Fruit fly (Drosophila melanogaster): ENCODE results near the gene CG8534.

Gene CG8534

DNA sequence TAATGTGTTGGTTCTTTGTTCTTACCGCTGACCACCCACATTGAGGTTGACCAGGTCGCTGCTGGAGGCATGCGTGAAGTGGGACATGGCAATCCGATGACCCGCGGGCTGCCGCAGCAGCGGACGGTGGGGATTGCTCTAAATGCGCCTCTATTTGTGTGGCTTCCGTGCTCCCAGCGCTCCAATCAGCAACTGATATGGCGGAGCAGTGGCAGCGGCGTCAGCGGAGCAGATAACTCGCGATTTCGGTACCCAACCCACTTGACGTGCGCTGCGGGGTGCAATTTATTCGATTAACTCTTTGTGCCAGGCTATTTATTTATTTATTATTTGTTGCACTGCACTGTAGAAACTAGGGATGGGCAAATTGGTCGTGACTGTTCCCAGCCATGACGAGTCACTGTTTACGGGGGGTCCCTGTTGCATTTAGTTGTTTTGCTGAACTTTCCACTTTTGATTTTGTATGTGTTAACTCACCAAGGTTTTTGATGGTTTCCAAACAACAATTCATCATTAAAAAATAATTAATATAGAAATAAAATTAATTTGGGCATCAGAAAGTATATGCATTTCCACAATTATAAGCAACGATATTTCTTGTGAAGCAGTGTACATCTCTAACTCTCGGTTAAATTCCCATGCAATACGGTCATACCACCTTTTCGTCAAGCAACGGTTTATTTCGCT, 11.8 kb upstream of the CG8534 start, which contains the start of the genes CG9467 and CG8526 (continued):
- TF ChIP-seq CG16813 (GFP tag; IDR thresholded peaks at IDR 0.05; ENCODE audit: partially characterized antibody) (peak; percentile 81), Dref (GFP tag; IDR thresholded peaks at IDR 0.05) (peak; percentile 34; the same call in 1 of the 2 replicates), Bteb2 (GFP tag; optimal IDR thresholded peaks at IDR 0.05) (no peak), fru (optimal IDR thresholded peaks at IDR 0.05) (no peak), Oli (tag; optimal IDR thresholded peaks at IDR 0.05) (peak; percentile 37), YL-1 (GFP tag; optimal IDR thresholded peaks at IDR 0.05) (peak; percentile 74), CG3726 (GFP tag; IDR thresholded peaks at IDR 0.05) (no peak; the same call in 2 of the 3 replicates), CG14860 (GFP tag; IDR thresholded peaks at IDR 0.05; ENCODE audit: partially characterized antibody) (peak; percentile 72), H15 (GFP tag; IDR thresholded peaks at IDR 0.05) (peak; percentile 27; the same call in 1 of the 3 replicates), Atf-2 (GFP tag; optimal IDR thresholded peaks at IDR 0.05) (no peak), Antp (GFP tag; optimal IDR thresholded peaks at IDR 0.05) (no peak), gcm (GFP tag; optimal IDR thresholded peaks at IDR 0.05) (no peak), Hr51 (GFP tag; optimal IDR thresholded peaks at IDR 0.05) (no peak), chn (GFP tag; optimal IDR thresholded peaks at IDR 0.05) (peak; percentile 44), CG9817 (tag; optimal IDR thresholded peaks at IDR 0.05) (peak; percentile 83), CG5180 (GFP tag; optimal IDR thresholded peaks at IDR 0.05) (no peak), CG11456 (GFP tag; IDR thresholded peaks at IDR 0.05) (0 out of 3 replicates have a peak, but pooled peaks have one; percentile 39), Tbp (GFP tag; optimal IDR thresholded peaks at IDR 0.05) (no peak), CG17328 (GFP tag; IDR thresholded peaks at IDR 0.05) (no peak), CG17361 (GFP tag; IDR thresholded peaks at IDR 0.05) (peak; percentile 87), Fer3 (tag; optimal IDR thresholded peaks at IDR 0.05) (peak; percentile 53), wor (GFP tag; IDR thresholded peaks at IDR 0.05) (no peak), Neu2 (GFP tag; optimal IDR thresholded peaks at IDR 0.05; ENCODE audit: borderline replicate concordance) (no peak), MBD-R2 (GFP tag; IDR thresholded peaks at IDR 0.05) (peak; percentile 57), CG1233 (GFP tag; optimal IDR thresholded peaks at IDR 0.05) (peak; percentile 23), CG4854 (GFP tag; optimal IDR thresholded peaks at IDR 0.05) (peak; percentile 33), CG10654 (GFP tag; optimal IDR thresholded peaks at IDR 0.05) (peak; percentile 50), CG6689 (GFP tag; IDR thresholded peaks at IDR 0.05) (peak; percentile 39; the same call in 1 of the 2 replicates), pnt (GFP tag; optimal IDR thresholded peaks at IDR 0.05) (no peak), wdn (GFP tag; IDR thresholded peaks at IDR 0.05) (peak; percentile 11; the same call in 1 of the 2 replicates), Hand (GFP tag; optimal IDR thresholded peaks at IDR 0.05) (no peak), CG11696 (GFP tag; IDR thresholded peaks at IDR 0.05) (no peak), sens (GFP tag) (no peak), CG12104 (GFP tag; optimal IDR thresholded peaks at IDR 0.05) (peak; percentile 58), cad (GFP tag; optimal IDR thresholded peaks at IDR 0.05) (no peak), dm (GFP tag; optimal IDR thresholded peaks at IDR 0.05) (no peak), BEAF-32 (GFP tag; optimal IDR thresholded peaks at IDR 0.05) (peak; percentile 89), vvl (GFP tag; IDR thresholded peaks at IDR 0.05) (peak; percentile 65; the same call in 1 of the 2 replicates), CG9437 (GFP tag; optimal IDR thresholded peaks at IDR 0.05) (peak; percentile 50)

DNA sequence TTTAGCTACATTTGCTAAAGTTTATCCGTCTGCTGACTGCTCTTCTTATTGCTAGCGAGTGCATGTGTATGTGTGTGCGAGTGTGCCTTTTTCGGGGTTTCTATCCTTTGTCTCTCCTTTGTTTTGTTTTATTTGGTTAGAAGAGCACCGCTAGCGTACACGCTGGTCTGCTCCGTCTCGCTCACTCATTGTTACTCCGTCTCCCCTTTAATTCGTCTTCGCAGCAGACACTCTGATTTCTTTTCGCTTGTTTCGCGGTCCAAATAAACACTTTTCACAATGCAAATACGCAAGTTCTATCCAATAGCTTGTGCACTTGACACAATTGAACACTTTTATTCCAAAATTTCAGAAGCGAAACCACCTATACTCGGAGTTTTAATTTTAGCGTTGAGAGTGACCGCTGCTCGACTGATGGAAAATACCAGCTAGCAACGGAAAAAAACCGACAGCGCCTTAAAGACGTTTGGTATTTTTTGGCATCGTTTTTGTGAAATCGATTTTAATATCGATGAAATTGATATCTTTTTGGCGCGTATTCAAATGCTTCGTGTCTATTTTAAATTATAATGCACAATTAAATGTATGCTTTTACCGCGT, 3.5 kb upstream of the CG8534 start, which contains the start of gene FBXO11:
FBXO11 (minus strand) TSS at position 423 of the 600 bp plus-strand sequence.
- TF ChIP-seq Hr51 (GFP tag; optimal IDR thresholded peaks at IDR 0.05) (no peak), CG12299 (tag; optimal IDR thresholded peaks at IDR 0.05) (no peak), CG14965 (GFP tag; optimal IDR thresholded peaks at IDR 0.05; ENCODE audit: borderline replicate concordance) (no peak), CG15696 (tag; optimal IDR thresholded peaks at IDR 0.05) (no peak), bbx (GFP tag; IDR thresholded peaks at IDR 0.05; ENCODE audit: partially characterized antibody) (peak; percentile 22; the same call in 1 of the 2 replicates), CG5953 (GFP tag; IDR thresholded peaks at IDR 0.05) (no peak), tio (GFP tag; optimal IDR thresholded peaks at IDR 0.05) (no peak), CG3407 (GFP tag; optimal IDR thresholded peaks at IDR 0.05) (no peak), caup (GFP tag; optimal IDR thresholded peaks at IDR 0.05; ENCODE audit: severe bottlenecking) (peak; percentile 15), CG14667 (GFP tag; IDR thresholded peaks at IDR 0.05) (no peak), CG2889 (GFP tag; IDR thresholded peaks at IDR 0.05) (no peak), tup (GFP tag; optimal IDR thresholded peaks at IDR 0.05) (no peak), CG18599 (GFP tag; optimal IDR thresholded peaks at IDR 0.05) (no peak)

All from whole organism, embryonic.